Worm (Caenorhabditis elegans) whole organism, young adult: ENCODE results near the gene glb-32.

ENCODE experiments used
- ama-1 ChIP-seq, 3 experiments: fragments of 150-350 bp in 1 of 3; sonication (generic microtip) in 2 of 3; optimal IDR thresholded peaks; 2 replicates each; lab custom pipeline; 2014 to 2018; ENCODE audit warnings: missing biosample characterization in 2 of 3, missing genetic modification characterization in 2 of 3, missing genetic modification reagents in 2 of 3
- let-607 ChIP-seq, 2 experiments: fragments of 200-800 bp in 1 of 2; sonication (Bioruptor generic) in 1 of 2; sonication (generic microtip) in 1 of 2; optimal IDR thresholded peaks; 2 replicates each; lab custom pipeline; 2016 to 2018; ENCODE audit warnings: mild to moderate bottlenecking in 2 of 2, missing compliant biosample characterization in 2 of 2, missing genetic modification characterization in 2 of 2, moderate library complexity in 2 of 2, missing genotype in 1 of 2
- madf-6 ChIP-seq: fragments of 200-800 bp; sonication (Bioruptor generic); IDR thresholded peaks from 2 replicates; pipeline ENCODE4 v1.3.6; 2022; ENCODE audit warnings: missing genetic modification reagents, missing genetic modification characterization, missing compliant biosample characterization
- mxl-1 ChIP-seq: sonication (generic microtip); optimal IDR thresholded peaks from 2 replicates; lab custom pipeline; 2016; ENCODE audit warnings: missing genetic modification characterization, missing compliant biosample characterization
- nfya-1 ChIP-seq: sonication (generic microtip); optimal IDR thresholded peaks from 2 replicates; lab custom pipeline; 2017; ENCODE audit warnings: antibody characterized with exemption, missing compliant biosample characterization, missing genetic modification characterization, borderline replicate concordance; ENCODE audit not compliant: insufficient read depth
- nhr-27 ChIP-seq: fragments of 200-800 bp; sonication (Bioruptor generic); optimal IDR thresholded peaks from 2 replicates; lab custom pipeline; 2018; ENCODE audit warnings: mild to moderate bottlenecking, missing genetic modification characterization, moderate library complexity, missing compliant biosample characterization
- rpc-1 ChIP-seq, 2 experiments: fragments of 150-350 bp in 1 of 2; sonication (generic microtip) in 1 of 2; optimal IDR thresholded peaks; 2 replicates each; lab custom pipeline; 2014 to 2018; ENCODE audit warnings: missing biosample characterization in 1 of 2, missing genetic modification characterization in 1 of 2, missing genetic modification reagents in 1 of 2, missing genotype in 1 of 2
- sea-2 ChIP-seq: fragments of 200-800 bp; sonication (Bioruptor generic); IDR thresholded peaks from 2 replicates; pipeline ENCODE4 v1.3.6; 2022; ENCODE audit warnings: missing genetic modification characterization, missing compliant biosample characterization
- tbx-9 ChIP-seq: sonication (generic microtip); optimal IDR thresholded peaks from 2 replicates; lab custom pipeline; 2016; ENCODE audit warnings: borderline replicate concordance, missing genetic modification characterization, inconsistent platforms, missing compliant biosample characterization

DNA sequence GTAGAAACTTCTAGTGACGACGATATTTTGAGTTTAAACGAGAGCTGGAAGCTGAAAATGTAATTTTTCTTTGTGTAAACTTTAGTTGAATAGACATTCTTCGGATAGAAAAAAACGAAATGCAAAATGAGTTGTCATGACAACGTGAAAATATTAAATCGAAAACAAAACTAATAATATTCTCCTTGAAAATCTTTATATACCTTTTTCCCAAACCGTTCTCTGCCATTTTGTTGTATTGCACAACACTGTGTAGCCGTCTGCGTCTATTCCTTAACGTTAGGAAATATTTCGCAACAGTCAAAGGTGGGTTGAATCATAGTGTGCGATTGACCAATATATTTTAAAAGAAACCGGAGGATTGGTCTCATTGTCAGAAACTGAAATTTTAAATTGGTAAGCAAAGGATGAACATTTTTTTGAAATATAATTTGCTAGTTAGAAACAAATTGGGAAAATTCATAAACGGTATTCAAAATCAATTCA is 8.5 kb downstream of the glb-32 start, which contains the start of gene Y58A7A.3:
- TF ChIP-seq ama-1 (optimal IDR thresholded peaks at IDR 0.05; lab: Kevin White, UChicago) = no peak
- TF ChIP-seq ama-1 (GFP tag; optimal IDR thresholded peaks at IDR 0.05; lab: Kevin White, UChicago) = no peak
- no peak for TF ChIP-seq rpc-1 (optimal IDR thresholded peaks at IDR 0.05; lab: Kevin White, UChicago)
- no peak for TF ChIP-seq rpc-1 (tag; optimal IDR thresholded peaks at IDR 0.05; lab: Kevin White, UChicago)
- TF ChIP-seq nhr-27 (tag; lab: Kevin White, UChicago) = no peak
- TF ChIP-seq sea-2 (GFP tag; lab: Robert Waterston, UW) = no peak
- no peak for TF ChIP-seq madf-6
- TF ChIP-seq tbx-9 (tag; lab: Kevin White, UChicago) = no peak
- TF ChIP-seq mxl-1 (tag; lab: Kevin White, UChicago) = no peak
- no peak for TF ChIP-seq nfya-1 (tag; lab: Kevin White, UChicago)
- TF ChIP-seq let-607 (tag; optimal IDR thresholded peaks at IDR 0.05; lab: Kevin White, UChicago) = no peak
